Worm (Caenorhabditis elegans) whole organism, late embryonic: Measurements from ENCODE around the gene K11H12.11.

ENCODE experiments used
- T23F11.4 ChIP-seq: fragments of 200-800 bp; sonication (Bioruptor generic); optimal IDR thresholded peaks from 2 replicates; lab custom pipeline; 2018; ENCODE audit warnings: mild to moderate bottlenecking, missing genetic modification characterization, missing compliant biosample characterization
- ama-1 ChIP-seq: fragments of 150-350 bp; optimal IDR thresholded peaks from 2 replicates; lab custom pipeline; 2014
- ceh-14 ChIP-seq: sonication (generic microtip); optimal IDR thresholded peaks from 2 replicates; lab custom pipeline; 2016; ENCODE audit warnings: missing genotype, missing genetic modification characterization, missing compliant biosample characterization
- dmd-4 ChIP-seq: sonication (generic microtip); optimal IDR thresholded peaks from 2 replicates; lab custom pipeline; 2016; ENCODE audit warnings: borderline replicate concordance, missing genetic modification characterization, missing compliant biosample characterization
- fkh-10 ChIP-seq: fragments of 150-350 bp; optimal IDR thresholded peaks from 2 replicates; lab custom pipeline; 2014; ENCODE audit warnings: missing biosample characterization, missing genetic modification reagents, missing genetic modification characterization
- fkh-6 ChIP-seq: sonication (generic microtip); optimal IDR thresholded peaks from 2 replicates; lab custom pipeline; 2016; ENCODE audit warnings: missing genetic modification characterization, missing compliant biosample characterization
- hlh-6 ChIP-seq: sonication (generic microtip); optimal IDR thresholded peaks from 2 replicates; lab custom pipeline; 2016; ENCODE audit warnings: missing genotype, missing genetic modification characterization, missing compliant biosample characterization
- rnt-1 ChIP-seq: sonication (generic microtip); optimal IDR thresholded peaks from 2 replicates; lab custom pipeline; 2016; ENCODE audit warnings: missing genetic modification characterization, missing compliant biosample characterization
- ztf-16 ChIP-seq: sonication (generic microtip); optimal IDR thresholded peaks from 2 replicates; lab custom pipeline; 2017; ENCODE audit warnings: missing genetic modification characterization, missing compliant biosample characterization

ce11 chrIV:639167-639566, 31.2 kb downstream of the K11H12.11 start:
- no peak for TF ChIP-seq ama-1 (lab: Kevin White, UChicago)
- no peak for TF ChIP-seq dmd-4 (tag; lab: Kevin White, UChicago)
- no peak for TF ChIP-seq rnt-1 (tag; lab: Kevin White, UChicago)
- no peak for TF ChIP-seq ztf-16 (tag; lab: Kevin White, UChicago)
- no peak for TF ChIP-seq fkh-6 (tag; lab: Kevin White, UChicago)
- TF ChIP-seq hlh-6 (tag; lab: Kevin White, UChicago): no peak
- TF ChIP-seq fkh-10 (GFP tag; lab: Kevin White, UChicago): no peak
- no peak for TF ChIP-seq ceh-14 (tag; lab: Kevin White, UChicago)
- TF ChIP-seq T23F11.4 (GFP tag; lab: Kevin White, UChicago): no peak
